Worm (Caenorhabditis elegans): ENCODE measurements around the gene col-36.
"Not testable (repeated sequence)": the region's sequence is repeated elsewhere in the genome, so short reads cannot be mapped to it uniquely, and the experiment has no call there.

col-36 gene

DNA sequence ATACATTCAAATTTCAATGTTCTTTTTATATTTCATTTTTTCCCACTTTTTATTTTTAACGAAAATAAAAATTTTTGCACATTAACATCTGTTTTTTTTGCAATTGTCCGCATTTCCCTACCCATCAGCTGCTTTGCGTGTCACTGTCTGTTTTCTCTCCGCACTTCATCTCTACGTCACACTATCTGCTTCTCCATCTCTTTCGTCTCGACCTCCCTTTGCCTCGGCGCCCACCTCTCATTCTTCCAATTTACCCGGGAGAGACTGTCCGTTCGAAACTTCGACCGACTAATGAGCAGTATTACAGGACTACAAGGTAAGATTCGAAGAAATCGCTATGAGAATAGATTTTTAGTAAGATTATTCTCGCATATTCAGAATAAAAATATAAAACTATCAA, 13.2 kb downstream of the col-36 start, which contains the start of gene C27H5.2:
C27H5.2 (plus strand) TSS at position 190 of the 400 bp plus-strand sequence.
- TF ChIP-seq mep-1 (tag; optimal IDR thresholded peaks at IDR 0.05): peak; percentile 12
- TF ChIP-seq efl-1 (optimal IDR thresholded peaks at IDR 0.05): peak; percentile 4 to 7
- TF ChIP-seq efl-1 (GFP tag; optimal IDR thresholded peaks at IDR 0.05 in 1 of 2): no peak
- peak; percentile 13 for TF ChIP-seq nhr-71 (tag; optimal IDR thresholded peaks at IDR 0.05)
- peak in 1 of 2 experiments; percentile 8 for TF ChIP-seq lsy-2 (tag; optimal IDR thresholded peaks at IDR 0.05)
- TF ChIP-seq ama-1 (optimal IDR thresholded peaks at IDR 0.05): peak; percentile 26
- no peak for TF ChIP-seq aha-1 (tag; optimal IDR thresholded peaks at IDR 0.05)
- no peak for TF ChIP-seq jun-1 (tag; optimal IDR thresholded peaks at IDR 0.05)
- peak; percentile 5 for TF ChIP-seq snu-23 (GFP tag; optimal IDR thresholded peaks at IDR 0.05)
- TF ChIP-seq rnt-1 (tag; optimal IDR thresholded peaks at IDR 0.05): peak; percentile 18
- TF ChIP-seq blmp-1 (tag; optimal IDR thresholded peaks at IDR 0.05): peak; percentile 33
- peak; percentile 42 for TF ChIP-seq lin-14 (GFP tag; optimal IDR thresholded peaks at IDR 0.05)
- no peak for TF ChIP-seq lin-15B (tag; optimal IDR thresholded peaks at IDR 0.05)
- TF ChIP-seq nhr-85 (tag): peak; percentile 20
- peak; percentile 12 for TF ChIP-seq xbp-1 (tag; optimal IDR thresholded peaks at IDR 0.05)
- no peak for TF ChIP-seq nhr-20 (tag; optimal IDR thresholded peaks at IDR 0.05)

DNA sequence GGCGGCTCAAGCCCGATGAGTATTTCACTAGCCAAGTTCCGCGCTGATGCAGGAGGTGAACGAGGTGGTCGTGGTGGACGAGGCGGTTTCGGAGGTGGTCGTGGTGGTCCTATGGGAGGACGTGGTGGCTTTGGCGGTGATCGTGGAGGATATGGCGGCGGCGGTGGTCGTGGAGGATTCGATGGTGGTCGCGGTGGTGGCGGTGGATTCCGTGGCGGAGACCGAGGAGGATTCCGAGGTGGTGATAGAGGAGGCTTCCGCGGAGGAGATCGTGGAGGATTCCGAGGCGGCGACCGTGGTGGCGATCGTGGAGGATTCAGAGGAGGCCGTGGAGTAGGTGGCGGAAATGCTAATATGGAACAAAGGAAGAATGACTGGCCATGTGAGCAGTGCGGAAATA, 13.9 kb downstream of the col-36 start:
- TF ChIP-seq egl-27 (tag; optimal IDR thresholded peaks at IDR 0.05): no peak
- TF ChIP-seq lin-39 (tag; optimal IDR thresholded peaks at IDR 0.05): no peak
- TF ChIP-seq jun-1 (tag; optimal IDR thresholded peaks at IDR 0.05): no peak
- TF ChIP-seq fkh-4 (tag; optimal IDR thresholded peaks at IDR 0.05; ENCODE audit: borderline replicate concordance): no peak
- no peak for TF ChIP-seq lir-3 (tag; optimal IDR thresholded peaks at IDR 0.05; ENCODE audit: poor library complexity)
- no peak for TF ChIP-seq lin-15B (tag; optimal IDR thresholded peaks at IDR 0.05)
- TF ChIP-seq nhr-11 (tag; optimal IDR thresholded peaks at IDR 0.05): no peak
- TF ChIP-seq ceh-8 (GFP tag; optimal IDR thresholded peaks at IDR 0.05): peak; percentile 19
- TF ChIP-seq ceh-90 (tag; optimal IDR thresholded peaks at IDR 0.05): no peak
- TF ChIP-seq vab-15 (tag; optimal IDR thresholded peaks at IDR 0.05): no peak
- TF ChIP-seq efl-3 (GFP tag; optimal IDR thresholded peaks at IDR 0.05): no peak
- TF ChIP-seq efl-1 (optimal IDR thresholded peaks at IDR 0.05): no peak
- TF ChIP-seq efl-1 (GFP tag; optimal IDR thresholded peaks at IDR 0.05 in 1 of 2): peak in 1 of 2 experiments; percentile 28
- TF ChIP-seq tlp-1 (tag; optimal IDR thresholded peaks at IDR 0.05): no peak
- TF ChIP-seq unc-62 (GFP tag; optimal IDR thresholded peaks at IDR 0.05): no peak
- no peak for TF ChIP-seq mef-2 (tag; optimal IDR thresholded peaks at IDR 0.05)

DNA sequence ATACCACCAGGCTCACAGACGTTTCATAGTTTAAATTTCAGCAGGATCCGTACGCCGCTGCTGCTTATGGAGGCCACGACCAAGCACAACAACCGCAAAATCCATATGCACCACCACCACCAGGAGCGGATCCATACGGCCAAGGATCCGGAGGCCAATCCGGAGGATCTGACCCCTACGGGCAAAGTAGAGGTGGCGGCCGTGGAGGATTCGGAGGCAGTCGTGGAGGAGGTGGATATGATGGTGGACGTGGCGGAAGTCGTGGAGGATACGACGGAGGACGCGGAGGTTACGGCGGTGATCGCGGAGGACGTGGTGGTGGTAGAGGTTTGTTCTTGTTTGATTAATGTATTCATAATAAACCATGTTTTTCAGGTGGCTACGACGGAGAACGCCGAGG, 15.5 kb downstream of the col-36 start:
- TF ChIP-seq efl-1 (optimal IDR thresholded peaks at IDR 0.05): not testable (repeated sequence)
- TF ChIP-seq efl-1 (GFP tag; optimal IDR thresholded peaks at IDR 0.05 in 1 of 2): peak in 1 of 2 experiments; percentile 50

DNA sequence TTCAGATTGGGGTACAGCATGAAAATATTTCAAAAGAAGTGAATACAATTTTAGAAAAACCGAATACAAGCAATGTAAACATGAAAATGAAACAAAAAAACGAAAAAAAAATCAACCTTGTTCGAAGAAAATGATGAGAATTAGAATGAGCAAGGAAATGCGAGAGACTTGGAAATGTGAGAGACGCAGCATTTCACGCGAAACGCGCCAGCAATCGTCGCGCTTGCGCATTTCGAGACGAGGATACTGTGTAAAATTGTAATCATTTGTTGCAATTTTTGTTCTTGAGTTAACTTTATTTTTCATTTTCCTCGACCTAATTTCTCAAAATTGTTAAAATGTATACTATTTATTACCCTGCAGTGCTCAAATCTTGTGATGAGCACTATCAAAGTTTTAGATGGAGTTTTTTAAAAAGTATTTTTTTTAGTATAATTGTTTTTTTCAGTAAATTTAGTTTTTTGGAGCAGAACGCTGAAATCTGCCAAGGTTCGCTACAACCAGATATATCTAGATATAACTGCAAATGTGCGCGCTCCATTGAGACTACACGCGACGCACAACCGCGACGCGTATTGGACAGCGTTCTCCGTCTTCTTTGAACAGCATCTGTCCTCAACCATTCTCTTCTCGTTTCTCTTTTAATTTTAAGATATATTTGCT, 16.5 kb downstream of the col-36 start, which contains the start of gene fust-1:
fust-1 (plus strand) TSS at position 613 of the 663 bp plus-strand sequence.
- TF ChIP-seq ceh-63 (GFP tag; optimal IDR thresholded peaks at IDR 0.05) (peak; percentile 48), jun-1 (tag; optimal IDR thresholded peaks at IDR 0.05) (peak; percentile 96), nhr-85 (tag) (peak; percentile 99), nhr-47 (tag; optimal IDR thresholded peaks at IDR 0.05) (peak; percentile 98), unc-62 (GFP tag; optimal IDR thresholded peaks at IDR 0.05) (peak; percentile 47), dpl-1 (GFP tag; optimal IDR thresholded peaks at IDR 0.05) (peak; percentile 86 to 91 (median 88)), ets-5 (GFP tag; IDR thresholded peaks at IDR 0.05) (no peak), mep-1 (tag; optimal IDR thresholded peaks at IDR 0.05) (peak; percentile 99), snu-23 (GFP tag; optimal IDR thresholded peaks at IDR 0.05) (peak; percentile 99), tlp-1 (tag; optimal IDR thresholded peaks at IDR 0.05) (no peak), xbp-1 (tag; optimal IDR thresholded peaks at IDR 0.05) (peak; percentile 96), snpc-4 (tag; optimal IDR thresholded peaks at IDR 0.05) (peak; percentile 92), nhr-84 (tag; optimal IDR thresholded peaks at IDR 0.05) (no peak), nhr-28 (tag; optimal IDR thresholded peaks at IDR 0.05) (peak; percentile 4), lsy-2 (tag; optimal IDR thresholded peaks at IDR 0.05) (peak; percentile 97), mdl-1 (tag; optimal IDR thresholded peaks at IDR 0.05) (peak in 1 of 2 experiments; percentile 88), zip-4 (GFP tag; optimal IDR thresholded peaks at IDR 0.05) (peak; percentile 88), efl-3 (GFP tag; optimal IDR thresholded peaks at IDR 0.05) (peak; percentile 70), F16B12.6 (tag; optimal IDR thresholded peaks at IDR 0.05) (peak; percentile 78), C04F5.9 (tag; optimal IDR thresholded peaks at IDR 0.05) (peak; percentile 93), sox-4 (tag; optimal IDR thresholded peaks at IDR 0.05) (peak; percentile 93), egl-27 (tag; optimal IDR thresholded peaks at IDR 0.05) (peak in 1 of 2 experiments; percentile 24), ces-1 (GFP tag; optimal IDR thresholded peaks at IDR 0.05) (no peak), ztf-4 (tag; optimal IDR thresholded peaks at IDR 0.05) (peak; percentile 93), alr-1 (tag; optimal IDR thresholded peaks at IDR 0.05; ENCODE audit: borderline replicate concordance) (no peak), Y116A8C.19 (tag; optimal IDR thresholded peaks at IDR 0.05; ENCODE audit: borderline replicate concordance) (no peak), rnt-1 (tag; optimal IDR thresholded peaks at IDR 0.05) (peak; percentile 97), swsn-7 (tag; optimal IDR thresholded peaks at IDR 0.05) (peak; percentile 98)
